Fruit fly (Drosophila melanogaster) whole organism, adult: ENCODE measurements around the gene CG32270.

ENCODE experiments used
- CG11617 ChIP-seq: fragments of 200-800 bp; sonication (Bioruptor generic); optimal IDR thresholded peaks from 2 replicates; lab custom pipeline; 2017; ENCODE audit warnings: mild to moderate bottlenecking, missing biosample characterization, missing genetic modification reagents, missing genetic modification characterization
- CG12768 ChIP-seq: fragments of 200-800 bp; sonication (Bioruptor generic); optimal IDR thresholded peaks from 2 replicates; lab custom pipeline; 2017; ENCODE audit warnings: missing biosample characterization, missing genetic modification characterization, mild to moderate bottlenecking, moderate library complexity, missing genetic modification reagents
- CG14711 ChIP-seq: fragments of 200-800 bp; sonication (Bioruptor generic); optimal IDR thresholded peaks from 2 replicates; lab custom pipeline; 2018; ENCODE audit warnings: missing biosample characterization, mild to moderate bottlenecking, missing genetic modification characterization, moderate library complexity
- CG1620 ChIP-seq: fragments of 200-800 bp; sonication (Bioruptor generic); optimal IDR thresholded peaks from 2 replicates; lab custom pipeline; 2016; ENCODE audit warnings: missing biosample characterization, missing genetic modification characterization
- CG33017 ChIP-seq: fragments of 200-800 bp; sonication (Bioruptor generic); optimal IDR thresholded peaks from 2 replicates; lab custom pipeline; 2018; ENCODE audit warnings: missing biosample characterization, mild to moderate bottlenecking, missing genetic modification characterization, moderate library complexity
- CG5204 ChIP-seq: fragments of 200-800 bp; sonication (Bioruptor generic); optimal IDR thresholded peaks from 2 replicates; lab custom pipeline; 2016; ENCODE audit warnings: missing biosample characterization, missing genetic modification characterization
- CG7045 ChIP-seq: fragments of 200-800 bp; sonication (Bioruptor generic); optimal IDR thresholded peaks from 2 replicates; lab custom pipeline; 2017; ENCODE audit warnings: missing biosample characterization, mild to moderate bottlenecking, missing genetic modification characterization
- CG7101 ChIP-seq: fragments of 200-800 bp; sonication (Bioruptor generic); optimal IDR thresholded peaks from 2 replicates; lab custom pipeline; 2018; ENCODE audit warnings: missing biosample characterization, mild to moderate bottlenecking, missing genetic modification characterization, moderate library complexity
- Clk ChIP-seq: fragments of 200-800 bp; sonication (Bioruptor generic); optimal IDR thresholded peaks from 2 replicates; lab custom pipeline; 2017; ENCODE audit warnings: missing biosample characterization, missing genetic modification characterization
- Crg-1 ChIP-seq: fragments of 200-800 bp; sonication (Bioruptor generic); optimal IDR thresholded peaks from 2 replicates; lab custom pipeline; 2016; ENCODE audit warnings: missing biosample characterization, missing genetic modification characterization
- Hr96 ChIP-seq: fragments of 200-800 bp; sonication (Bioruptor generic); optimal IDR thresholded peaks from 2 replicates; lab custom pipeline; 2016; ENCODE audit warnings: missing biosample characterization, missing genetic modification characterization
- Mnt ChIP-seq: fragments of 200-800 bp; sonication (Bioruptor generic); optimal IDR thresholded peaks from 2 replicates; lab custom pipeline; 2016; ENCODE audit warnings: missing biosample characterization, mild to moderate bottlenecking, missing genetic modification characterization
- bab1 ChIP-seq: fragments of 200-800 bp; sonication (Bioruptor generic); optimal IDR thresholded peaks from 3 replicates; lab custom pipeline; 2019; ENCODE audit warnings: missing biosample characterization, mild to moderate bottlenecking, missing genetic modification characterization, moderate library complexity
- cic ChIP-seq: fragments of 200-800 bp; sonication (Bioruptor generic); optimal IDR thresholded peaks from 2 replicates; lab custom pipeline; 2017; ENCODE audit warnings: missing biosample characterization, mild to moderate bottlenecking, missing genetic modification characterization, moderate library complexity
- cnc ChIP-seq, 2 experiments: fragments of >200 bp; optimal IDR thresholded peaks; 2 replicates each; lab custom pipeline; 2017
- kay ChIP-seq: fragments of 200-800 bp; sonication (Bioruptor generic); peaks from one replicate; lab custom pipeline; 2016; ENCODE audit warnings: missing biosample characterization, missing genetic modification characterization, borderline replicate concordance
- ovo ChIP-seq: fragments of 200-800 bp; sonication (Bioruptor generic); optimal IDR thresholded peaks from 2 replicates; lab custom pipeline; 2016; ENCODE audit warnings: missing biosample characterization, missing genetic modification characterization
- pad ChIP-seq: fragments of 200-800 bp; sonication (Bioruptor generic); optimal IDR thresholded peaks from 3 replicates; lab custom pipeline; 2017; ENCODE audit warnings: missing biosample characterization, missing genetic modification characterization, mild to moderate bottlenecking, moderate library complexity, missing genetic modification reagents
- tj ChIP-seq: fragments of 200-800 bp; sonication (Bioruptor generic); optimal IDR thresholded peaks from 3 replicates; lab custom pipeline; 2017; ENCODE audit warnings: missing biosample characterization, mild to moderate bottlenecking, missing genetic modification characterization, moderate library complexity
- toe ChIP-seq: fragments of 200-800 bp; sonication (Bioruptor generic); optimal IDR thresholded peaks from 2 replicates; lab custom pipeline; 2016; ENCODE audit warnings: missing biosample characterization, missing genetic modification characterization

The CG32270 gene

dm6 chr3L:3186364-3186763, 22.4 kb downstream of the CG32270 start, which contains the start of gene CG32284:
Gene CG32284 (plus strand): TSS chr3L:3186664.
- TF ChIP-seq CG33017 (tag; lab: Kevin White, UChicago) (no peak), pad (GFP tag; lab: Kevin White, UChicago) (no peak), bab1 (GFP tag; lab: Kevin White, UChicago) (no peak), CG7101 (tag; lab: Kevin White, UChicago) (no peak), CG12768 (GFP tag; lab: Kevin White, UChicago) (no peak), Mnt (no peak), CG11617 (GFP tag; lab: Kevin White, UChicago) (no peak), tj (no peak), Hr96 (no peak), CG1620 (GFP tag; lab: Kevin White, UChicago) (no peak), CG14711 (tag; lab: Kevin White, UChicago) (no peak), CG7045 (GFP tag; lab: Kevin White, UChicago) (no peak), ovo (GFP tag; lab: Kevin White, UChicago) (no peak)

dm6 chr3L:3184104-3184503, 24.7 kb downstream of the CG32270 start, which contains the start of gene CG42494:
Gene CG42494 (plus strand): TSS chr3L:3184404.
- TF ChIP-seq toe (GFP tag; lab: Kevin White, UChicago) (no peak), CG1620 (GFP tag; lab: Kevin White, UChicago) (no peak), cic (GFP tag; lab: Kevin White, UChicago) (no peak), CG12768 (GFP tag; lab: Kevin White, UChicago) (no peak), CG33017 (tag; lab: Kevin White, UChicago) (no peak), ovo (GFP tag; lab: Kevin White, UChicago) (no peak), Crg-1 (no peak), CG7101 (tag; lab: Kevin White, UChicago) (no peak), CG14711 (tag; lab: Kevin White, UChicago) (no peak), tj (no peak), Mnt (no peak), Clk (no peak), CG11617 (GFP tag; lab: Kevin White, UChicago) (no peak), CG7045 (GFP tag; lab: Kevin White, UChicago) (no peak)

- TF ChIP-seq Clk (no peak), CG14711 (tag; lab: Kevin White, UChicago) (peak; percentile 70), CG1620 (GFP tag; lab: Kevin White, UChicago) (peak; percentile 47), CG33017 (tag; lab: Kevin White, UChicago) (peak; percentile 73), CG7101 (tag; lab: Kevin White, UChicago) (peak; percentile 68), Crg-1 (peak; percentile 11), cnc (optimal IDR thresholded peaks at IDR 0.05; lab: Kevin White, UChicago) (no peak), CG12768 (GFP tag; lab: Kevin White, UChicago) (peak; percentile 18), CG7045 (GFP tag; lab: Kevin White, UChicago) (peak; percentile 78), toe (GFP tag; lab: Kevin White, UChicago) (peak; percentile 3), Hr96 (peak; percentile 36), CG5204 (GFP tag; lab: Kevin White, UChicago) (no peak), cic (GFP tag; lab: Kevin White, UChicago) (no peak), ovo (GFP tag; lab: Kevin White, UChicago) (no peak), tj (peak; percentile 69), CG11617 (GFP tag; lab: Kevin White, UChicago) (peak; percentile 27), pad (GFP tag; lab: Kevin White, UChicago) (peak; percentile 36), bab1 (GFP tag; lab: Kevin White, UChicago) (peak; percentile 93)
Observed at dm6 chr3L:3179474-3179873, 29.3 kb downstream of the CG32270 start.

dm6 chr3L:3178530-3179096, 30.2 kb downstream of the CG32270 start, which contains the start of the genes MnM and Girdin:
Gene MnM (minus strand): TSS chr3L:3178580.
Gene Girdin (plus strand): TSS chr3L:3178930.
- TF ChIP-seq CG12768 (GFP tag; lab: Kevin White, UChicago) (peak; percentile 0), CG7101 (tag; lab: Kevin White, UChicago) (peak; percentile 43), bab1 (GFP tag; lab: Kevin White, UChicago) (peak; percentile 23), toe (GFP tag; lab: Kevin White, UChicago) (peak; percentile 67), Mnt (peak; percentile 58), cic (GFP tag; lab: Kevin White, UChicago) (no peak), CG11617 (GFP tag; lab: Kevin White, UChicago) (peak; percentile 66), cnc (optimal IDR thresholded peaks at IDR 0.05; lab: Kevin White, UChicago) (no peak), CG14711 (tag; lab: Kevin White, UChicago) (peak; percentile 14), CG5204 (GFP tag; lab: Kevin White, UChicago) (peak; percentile 62), Hr96 (peak; percentile 75), CG1620 (GFP tag; lab: Kevin White, UChicago) (peak; percentile 73), kay (GFP tag; lab: Kevin White, UChicago) (no peak), Clk (peak; percentile 9), Crg-1 (peak; percentile 54), CG7045 (GFP tag; lab: Kevin White, UChicago) (peak; percentile 39), tj (peak; percentile 31), ovo (GFP tag; lab: Kevin White, UChicago) (no peak), CG33017 (tag; lab: Kevin White, UChicago) (no peak), pad (GFP tag; lab: Kevin White, UChicago) (peak; percentile 62)

- TF ChIP-seq ovo (GFP tag; lab: Kevin White, UChicago) = no peak
- no peak for TF ChIP-seq tj
- TF ChIP-seq Hr96 = no peak
- TF ChIP-seq CG12768 (GFP tag; lab: Kevin White, UChicago) = no peak
- TF ChIP-seq kay (GFP tag; lab: Kevin White, UChicago) = no peak
- no peak for TF ChIP-seq CG14711 (tag; lab: Kevin White, UChicago)
Observed at dm6 chr3L:3177872-3178271, 30.9 kb downstream of the CG32270 start.
